Fruit fly (Drosophila melanogaster) whole organism, embryonic: Measurements from ENCODE around the gene CG6574.
A peak's percentile ranks its signal among the peaks of the same experiment; 100 is the strongest.

Experiments used
- CG10274 ChIP-seq: fragments of 200-800 bp; sonication (Bioruptor generic); optimal IDR thresholded peaks from 3 replicates; lab custom pipeline; 2017; ENCODE audit warnings: missing biosample characterization, mild to moderate bottlenecking, missing genetic modification characterization
- CG11695 ChIP-seq: fragments of 200-800 bp; sonication (Bioruptor generic); IDR thresholded peaks from 3 replicates; pipeline ENCODE4 v1.3.6; 2022; ENCODE audit warnings: missing biosample characterization, missing genetic modification characterization
- CG31365 ChIP-seq: fragments of 200-800 bp; sonication (Bioruptor generic); optimal IDR thresholded peaks from 2 replicates; lab custom pipeline; 2018; ENCODE audit warnings: missing biosample characterization, mild to moderate bottlenecking, missing genetic modification characterization
- CG4820 ChIP-seq: fragments of 200-800 bp; sonication (Bioruptor generic); optimal IDR thresholded peaks from 3 replicates; lab custom pipeline; 2016; ENCODE audit warnings: missing biosample characterization, missing genetic modification characterization
- Dek ChIP-seq: fragments of 200-800 bp; sonication (Bioruptor generic); optimal IDR thresholded peaks from 3 replicates; lab custom pipeline; 2019; ENCODE audit warnings: missing biosample characterization, mild to moderate bottlenecking, missing genetic modification characterization, moderate library complexity
- Dfd ChIP-seq, 2 experiments: fragments of >200 bp; optimal IDR thresholded peaks; 2 replicates each; lab custom pipeline; 2017; ENCODE audit warnings: missing biosample characterization in 2 of 2, missing genetic modification characterization in 2 of 2
- Doc3 ChIP-seq: fragments of 200-800 bp; sonication (Bioruptor generic); IDR thresholded peaks from 3 replicates; pipeline ENCODE4 v1.3.6; 2022; ENCODE audit warnings: missing biosample characterization, missing genetic modification characterization; ENCODE audit not compliant: partially characterized antibody
- MTF-1 ChIP-seq: fragments of 200-800 bp; sonication (Bioruptor generic); optimal IDR thresholded peaks from 2 replicates; lab custom pipeline; 2018; ENCODE audit warnings: missing biosample characterization, mild to moderate bottlenecking, missing genetic modification characterization, borderline replicate concordance
- PHDP ChIP-seq: fragments of 200-800 bp; sonication (Bioruptor generic); optimal IDR thresholded peaks from 3 replicates; lab custom pipeline; 2018; ENCODE audit warnings: missing biosample characterization, mild to moderate bottlenecking, missing genetic modification characterization, moderate library complexity
- cwo ChIP-seq: fragments of 200-800 bp; sonication (Bioruptor generic); optimal IDR thresholded peaks from 3 replicates; lab custom pipeline; 2017; ENCODE audit warnings: missing biosample characterization, missing genetic modification characterization, mild to moderate bottlenecking, moderate library complexity, missing genetic modification reagents
- insv ChIP-seq, 2 experiments: fragments of 200-800 bp; sonication (Bioruptor generic); optimal IDR thresholded peaks; 3 replicates each; lab custom pipeline; 2016 to 2018; ENCODE audit warnings: missing biosample characterization in 2 of 2, missing genetic modification characterization in 2 of 2
- mld ChIP-seq: fragments of 200-800 bp; sonication (Bioruptor generic); IDR thresholded peaks from 3 replicates; pipeline ENCODE4 v1.3.6; 2022; ENCODE audit warnings: missing biosample characterization, missing genetic modification characterization; ENCODE audit not compliant: partially characterized antibody
- peb ChIP-seq: fragments of 200-800 bp; sonication (Bioruptor generic); IDR thresholded peaks from 2 replicates; pipeline ENCODE4 v1.3.6; 2022; ENCODE audit warnings: missing biosample characterization, missing genetic modification characterization
- sens ChIP-seq: fragments of 200-800 bp; sonication (Bioruptor generic); peaks from one replicate; lab custom pipeline; 2016; ENCODE audit warnings: missing biosample characterization, missing genetic modification characterization

DNA sequence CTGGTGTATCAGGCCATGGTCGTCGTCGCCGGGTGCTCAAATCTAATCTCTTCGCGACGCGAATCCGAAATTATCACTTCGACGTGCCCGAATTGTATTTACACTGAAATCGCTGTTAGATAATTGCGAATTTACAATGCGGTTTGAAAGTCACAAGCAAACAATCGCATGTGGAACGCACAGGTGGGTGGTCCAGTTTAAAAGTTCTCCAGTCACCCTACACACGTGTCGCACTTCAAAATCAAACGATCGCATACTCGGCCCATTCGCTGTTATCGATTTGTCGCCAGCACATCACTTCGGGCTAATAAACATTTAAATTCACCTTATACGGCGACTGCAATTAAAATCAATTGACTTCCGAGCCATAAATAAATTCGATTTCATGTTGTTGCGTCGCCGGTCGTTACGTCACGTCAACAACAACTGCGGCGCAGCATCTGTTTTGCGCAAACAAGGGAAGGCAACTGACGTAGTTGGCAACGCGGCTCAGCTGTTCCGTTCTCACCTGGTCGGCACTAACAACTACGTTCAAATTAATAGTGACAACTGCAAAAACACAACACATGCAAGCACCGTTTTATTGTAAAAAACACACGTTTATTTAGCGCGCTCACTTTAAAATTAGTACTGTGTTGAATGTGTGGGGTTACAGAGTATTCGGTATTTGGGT is at the start of gene CG6574:
- peak; percentile 97 for TF ChIP-seq CG10274 (GFP tag; lab: Kevin White, UChicago)
- 0 out of 3 replicates have a peak, but pooled peaks have one; percentile 32 for TF ChIP-seq CG11695 (GFP tag; lab: Robert Waterston, UW)
- TF ChIP-seq peb (GFP tag; lab: Robert Waterston, UW): no peak
- no peak for TF ChIP-seq Dfd (GFP tag; optimal IDR thresholded peaks at IDR 0.05; lab: Kevin White, UChicago)
- peak; percentile 86 for TF ChIP-seq sens (GFP tag; lab: Kevin White, UChicago)
- TF ChIP-seq cwo: peak; percentile 17
- peak; percentile 34 for TF ChIP-seq CG31365 (tag; lab: Kevin White, UChicago)
- TF ChIP-seq insv (GFP tag; optimal IDR thresholded peaks at IDR 0.05; lab: Kevin White, UChicago): no peak
- no peak for TF ChIP-seq mld (GFP tag; lab: Robert Waterston, UW)
- TF ChIP-seq PHDP (tag; lab: Kevin White, UChicago): no peak
- TF ChIP-seq CG4820 (GFP tag; lab: Kevin White, UChicago): no peak
- TF ChIP-seq Doc3 (GFP tag; lab: Robert Waterston, UW): 0 out of 3 replicates have a peak, but pooled peaks have one; percentile 6
- TF ChIP-seq MTF-1: no peak
- TF ChIP-seq Dek (tag; lab: Kevin White, UChicago): no peak
